Worm (Caenorhabditis elegans): ENCODE results near the gene ZK84.4.
A peak's percentile ranks its signal among the peaks of the same experiment; 100 is the strongest.

ce11 chrII:6026646-6027045 lies 17.9 kb upstream of the ZK84.4 start:
- TF ChIP-seq blmp-1 (tag; optimal IDR thresholded peaks at IDR 0.05; ENCODE audit: insufficient read depth) (no peak), unc-55 (GFP tag; optimal IDR thresholded peaks at IDR 0.05) (no peak), unc-62 (GFP tag; optimal IDR thresholded peaks at IDR 0.05) (no peak), nhr-237 (tag; optimal IDR thresholded peaks at IDR 0.05) (no peak), aly-2 (tag; optimal IDR thresholded peaks at IDR 0.05) (no peak), lsy-2 (tag; optimal IDR thresholded peaks at IDR 0.05) (peak in 1 of 2 experiments; percentile 56), F13H6.1 (tag; optimal IDR thresholded peaks at IDR 0.05) (peak; percentile 78), ama-1 (optimal IDR thresholded peaks at IDR 0.05) (no peak), unc-39 (tag; optimal IDR thresholded peaks at IDR 0.05) (no peak), ZK546.5 (tag; optimal IDR thresholded peaks at IDR 0.05) (no peak), lin-11 (tag; optimal IDR thresholded peaks at IDR 0.05) (no peak), ztf-11 (tag; optimal IDR thresholded peaks at IDR 0.05) (no peak)
